Worm (Caenorhabditis elegans) whole organism, early embryonic: Measurements from ENCODE around the gene sru-17.

Experiments used
- B0310.2 ChIP-seq: sonication (generic microtip); optimal IDR thresholded peaks from 2 replicates; lab custom pipeline; 2016; ENCODE audit warnings: mild to moderate bottlenecking, missing genetic modification characterization, missing compliant biosample characterization
- F13C5.2 ChIP-seq: sonication (generic microtip); optimal IDR thresholded peaks from 2 replicates; lab custom pipeline; 2017; ENCODE audit warnings: mild to moderate bottlenecking, missing genetic modification characterization, inconsistent platforms, missing compliant biosample characterization
- aly-1 ChIP-seq: sonication (generic microtip); optimal IDR thresholded peaks from 2 replicates; lab custom pipeline; 2016; ENCODE audit warnings: missing genetic modification characterization, missing compliant biosample characterization
- ama-1 ChIP-seq: fragments of 150-350 bp; optimal IDR thresholded peaks from 2 replicates; lab custom pipeline; 2014
- ceh-13 ChIP-seq: fragments of 200-800 bp; sonication (Bioruptor generic); optimal IDR thresholded peaks from 2 replicates; lab custom pipeline; 2018; ENCODE audit warnings: mild to moderate bottlenecking, missing genetic modification characterization, missing compliant biosample characterization
- ceh-36 ChIP-seq: sonication (generic microtip); optimal IDR thresholded peaks from 2 replicates; lab custom pipeline; 2016; ENCODE audit warnings: missing genetic modification characterization, inconsistent platforms, missing compliant biosample characterization
- ets-7 ChIP-seq: sonication (generic microtip); optimal IDR thresholded peaks from 2 replicates; lab custom pipeline; 2016; ENCODE audit warnings: missing genotype, missing genetic modification characterization, missing compliant biosample characterization
- hmbx-1 ChIP-seq: sonication (generic microtip); optimal IDR thresholded peaks from 2 replicates; lab custom pipeline; 2016; ENCODE audit warnings: mild to moderate bottlenecking, missing genetic modification characterization, missing compliant biosample characterization
- hnd-1 ChIP-seq: sonication (generic microtip); optimal IDR thresholded peaks from 2 replicates; lab custom pipeline; 2016; ENCODE audit warnings: missing genetic modification characterization, missing compliant biosample characterization
- pes-1 ChIP-seq: fragments of 200-800 bp; sonication (Bioruptor generic); IDR thresholded peaks from 2 replicates; pipeline ENCODE4 v1.3.6; 2022; ENCODE audit warnings: missing genetic modification reagents, missing genetic modification characterization, missing compliant biosample characterization
- scrt-1 ChIP-seq: fragments of 200-800 bp; sonication (Bioruptor generic); IDR thresholded peaks from 2 replicates; pipeline ENCODE4 v1.3.6; 2022; ENCODE audit warnings: missing genetic modification characterization, missing compliant biosample characterization
- sea-1 ChIP-seq: fragments of 200-800 bp; sonication (Bioruptor generic); conservative IDR thresholded peaks from 2 replicates; pipeline ENCODE4 v1.3.6; 2022; ENCODE audit warnings: missing genetic modification characterization, missing compliant biosample characterization
- tbx-11 ChIP-seq: fragments of 200-800 bp; sonication (Bioruptor generic); IDR thresholded peaks from 2 replicates; pipeline ENCODE4 v1.3.6; 2022; ENCODE audit warnings: missing genetic modification characterization, missing compliant biosample characterization
- tbx-37 ChIP-seq: fragments of 200-800 bp; sonication (Bioruptor generic); conservative IDR thresholded peaks from 2 replicates; pipeline ENCODE4 v1.3.6; 2022; ENCODE audit warnings: missing genetic modification reagents, missing genetic modification characterization, missing compliant biosample characterization
- tra-4 ChIP-seq: sonication (generic microtip); optimal IDR thresholded peaks from 2 replicates; lab custom pipeline; 2017; ENCODE audit warnings: missing genetic modification characterization, missing compliant biosample characterization

sru-17 gene

DNA sequence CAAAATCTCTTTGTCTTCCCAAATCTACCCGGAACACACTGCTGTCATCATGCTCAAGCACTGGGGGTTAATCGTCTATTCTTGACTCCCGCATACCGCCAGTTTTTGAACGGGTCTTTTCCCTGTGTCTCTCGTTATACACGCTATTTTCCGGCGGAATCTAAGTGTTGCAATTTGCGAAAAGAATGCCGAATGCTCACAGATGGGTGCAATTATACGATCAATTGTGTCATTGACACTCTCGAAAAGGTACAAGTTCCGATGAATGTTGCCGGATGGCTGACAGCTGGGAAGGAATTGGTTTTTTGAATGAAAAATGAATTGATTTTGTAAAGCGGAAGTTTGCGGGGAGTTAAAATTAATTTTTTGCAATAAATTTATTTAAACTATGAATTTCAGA lies 46.4 kb downstream of the sru-17 start:
- TF ChIP-seq tbx-37 (GFP tag; lab: Robert Waterston, UW), result no peak
- no peak for TF ChIP-seq hmbx-1
- TF ChIP-seq F13C5.2 (tag; lab: Kevin White, UChicago), result no peak
- TF ChIP-seq pes-1, result no peak
- no peak for TF ChIP-seq ceh-36 (tag; lab: Kevin White, UChicago)
- TF ChIP-seq ceh-13 (GFP tag; lab: Kevin White, UChicago), result no peak
- no peak for TF ChIP-seq sea-1 (GFP tag; lab: Robert Waterston, UW)
- TF ChIP-seq hnd-1 (tag; lab: Kevin White, UChicago), result no peak
- no peak for TF ChIP-seq tbx-11
- no peak for TF ChIP-seq tra-4 (tag; lab: Kevin White, UChicago)
- TF ChIP-seq aly-1 (tag; lab: Kevin White, UChicago), result no peak
- TF ChIP-seq scrt-1 (GFP tag; lab: Robert Waterston, UW), result no peak
- no peak for TF ChIP-seq B0310.2 (tag; lab: Kevin White, UChicago)
- TF ChIP-seq ama-1, result no peak
- TF ChIP-seq ets-7 (tag; lab: Kevin White, UChicago), result no peak
